Fruit fly (Drosophila melanogaster): ENCODE data around the gene Pbp45.

The Pbp45 gene

DNA sequence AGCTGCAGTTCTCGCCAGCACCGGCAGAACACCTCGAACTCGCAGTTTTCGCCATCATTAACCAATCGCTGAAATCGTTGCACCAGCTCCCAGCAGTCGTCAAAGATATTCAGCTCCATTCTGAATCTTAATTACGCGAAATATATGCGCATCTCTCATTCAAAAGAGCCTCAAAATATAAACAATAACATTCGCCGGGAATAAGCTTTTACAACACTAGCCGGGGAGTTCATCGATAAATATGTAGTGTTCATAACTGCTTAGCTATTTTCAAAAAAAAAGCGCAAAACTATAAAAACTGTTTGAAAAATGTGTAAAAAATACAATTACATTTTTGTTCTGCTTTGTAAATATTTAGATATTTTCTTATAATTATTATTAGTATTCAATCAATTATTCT is at the start of gene Pbp45:
Gene Pbp45, minus strand, starts transcription at position 222 of the 400 bp plus-strand sequence.
- no peak for TF ChIP-seq insv (optimal IDR thresholded peaks at IDR 0.05)
- no peak for TF ChIP-seq Sin3A (optimal IDR thresholded peaks at IDR 0.05)

DNA sequence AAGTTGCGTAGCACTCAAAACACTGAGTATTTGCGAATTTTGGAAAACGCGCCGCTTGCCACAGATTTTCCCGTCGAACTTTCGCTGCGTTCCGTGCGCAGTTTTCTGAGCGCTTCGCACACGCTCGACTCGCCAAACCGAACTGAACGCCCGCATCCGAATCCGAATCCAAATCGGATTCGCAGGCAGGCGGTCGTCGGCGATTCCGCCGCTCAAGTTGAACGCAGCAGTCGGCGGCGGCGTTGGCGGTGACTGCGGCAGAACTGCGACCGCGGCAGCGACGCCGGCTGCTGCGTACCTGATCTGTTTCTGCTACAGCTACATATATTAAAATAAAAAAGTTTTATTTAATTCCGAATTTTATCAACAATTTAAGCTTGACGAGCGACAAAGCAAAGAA is 36.3 kb upstream of the Pbp45 start, which contains the start of gene CG31183:
Gene CG31183, minus strand, starts transcription at position 329 of the 400 bp plus-strand sequence.
- TF ChIP-seq Myc (optimal IDR thresholded peaks at IDR 0.05): no peak
- no peak for TF ChIP-seq ttk (optimal IDR thresholded peaks at IDR 0.05)
- TF ChIP-seq insv (optimal IDR thresholded peaks at IDR 0.05): no peak
- TF ChIP-seq h (optimal IDR thresholded peaks at IDR 0.05): no peak
- no peak for TF ChIP-seq Sin3A (optimal IDR thresholded peaks at IDR 0.05)
- TF ChIP-seq psq (optimal IDR thresholded peaks at IDR 0.05): no peak

DNA sequence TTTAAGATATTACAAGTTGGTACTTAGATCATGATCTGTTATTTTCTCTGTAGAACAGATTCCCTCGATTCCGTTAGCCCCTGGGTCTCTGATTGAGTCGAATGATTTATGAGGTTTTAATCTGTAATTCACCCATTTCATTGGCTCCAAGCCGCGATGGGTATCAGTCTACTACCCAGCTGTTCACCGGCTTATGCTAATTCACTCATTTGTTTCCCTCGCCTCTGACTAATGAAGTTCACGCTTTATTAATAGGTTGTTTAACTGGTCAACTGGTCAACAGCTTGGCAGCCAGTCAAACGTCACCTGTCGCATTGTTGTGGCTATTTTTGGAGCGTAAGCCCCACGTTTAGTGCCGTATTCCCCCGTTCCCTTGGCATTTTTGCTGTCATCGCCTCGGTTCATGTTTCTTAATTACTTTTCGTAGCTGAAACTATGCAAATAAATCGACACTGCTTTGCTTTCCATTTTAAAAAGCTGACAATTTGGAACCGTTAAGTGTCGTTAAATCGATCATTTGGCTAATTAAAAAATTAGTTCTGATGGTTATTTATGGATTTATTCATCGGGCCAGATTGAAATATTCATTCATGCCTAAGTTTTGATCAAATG is 33.6 kb upstream of the Pbp45 start:
- no peak for TF ChIP-seq h (optimal IDR thresholded peaks at IDR 0.05)
- TF ChIP-seq Sin3A (optimal IDR thresholded peaks at IDR 0.05): no peak
- no peak for TF ChIP-seq psq (optimal IDR thresholded peaks at IDR 0.05)
- TF ChIP-seq insv (optimal IDR thresholded peaks at IDR 0.05): no peak
- TF ChIP-seq ttk (optimal IDR thresholded peaks at IDR 0.05): no peak
- TF ChIP-seq Myc (optimal IDR thresholded peaks at IDR 0.05): no peak

DNA sequence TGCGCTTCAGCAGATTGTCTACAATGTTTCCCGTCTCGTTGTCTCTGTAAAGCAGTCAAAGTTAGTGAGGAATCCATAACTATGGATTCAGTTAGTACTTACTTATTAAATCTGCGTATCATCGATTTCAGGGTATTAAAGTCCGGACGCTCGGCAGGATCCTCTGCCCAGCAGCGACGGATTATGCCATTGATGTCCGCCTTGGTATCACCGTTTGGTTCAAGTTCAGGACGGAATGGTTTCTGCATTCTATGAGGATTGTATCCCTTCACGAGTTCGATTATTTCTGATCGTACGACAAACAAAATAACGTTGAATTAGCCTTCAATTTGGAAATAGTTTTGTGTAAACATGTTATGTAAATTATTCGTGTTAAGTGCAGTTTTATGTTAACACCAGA is 20.6 kb upstream of the Pbp45 start, which contains the start of gene CG9632:
Gene CG9632, plus strand, starts transcription at position 301 of the 400 bp plus-strand sequence.
- TF ChIP-seq insv (optimal IDR thresholded peaks at IDR 0.05) (no peak), h (optimal IDR thresholded peaks at IDR 0.05) (no peak), ttk (optimal IDR thresholded peaks at IDR 0.05) (no peak), Myc (optimal IDR thresholded peaks at IDR 0.05) (no peak), Sin3A (optimal IDR thresholded peaks at IDR 0.05) (no peak), psq (optimal IDR thresholded peaks at IDR 0.05) (no peak)

DNA sequence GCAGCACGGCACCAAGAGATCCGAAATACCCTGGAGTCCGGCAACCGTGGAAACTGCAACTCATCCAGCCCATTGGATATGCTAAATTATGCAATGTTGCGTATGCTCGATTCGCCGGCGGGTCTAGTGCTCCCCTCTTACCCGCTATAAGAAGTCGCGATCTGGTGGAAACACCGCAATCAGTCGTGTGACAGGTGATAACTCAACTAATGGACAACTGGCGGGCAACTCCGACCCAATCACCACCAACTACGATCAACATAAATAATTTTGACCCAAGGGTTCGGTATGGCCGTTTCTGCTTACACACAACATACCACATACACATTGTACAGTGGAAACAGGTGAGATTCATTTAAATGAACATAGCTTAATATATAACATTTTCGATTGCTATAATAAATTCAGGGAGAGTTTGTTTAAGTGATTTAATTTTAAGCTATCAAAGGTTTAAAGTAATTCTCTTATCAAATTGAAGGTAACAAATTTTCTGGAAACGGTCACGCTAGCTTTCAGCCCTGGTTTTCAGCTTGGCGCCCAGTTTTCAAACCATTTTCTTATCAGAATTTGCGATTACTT is 18.0 kb upstream of the Pbp45 start, which contains the start of gene Hmt-1:
Gene Hmt-1, minus strand, starts transcription at position 282 of the 579 bp plus-strand sequence.
- no peak for TF ChIP-seq insv (optimal IDR thresholded peaks at IDR 0.05)
- no peak for TF ChIP-seq Sin3A (optimal IDR thresholded peaks at IDR 0.05)
- TF ChIP-seq Myc (optimal IDR thresholded peaks at IDR 0.05): no peak
- no peak for TF ChIP-seq ttk (optimal IDR thresholded peaks at IDR 0.05)
- no peak for TF ChIP-seq h (optimal IDR thresholded peaks at IDR 0.05)
- no peak for TF ChIP-seq psq (optimal IDR thresholded peaks at IDR 0.05)

DNA sequence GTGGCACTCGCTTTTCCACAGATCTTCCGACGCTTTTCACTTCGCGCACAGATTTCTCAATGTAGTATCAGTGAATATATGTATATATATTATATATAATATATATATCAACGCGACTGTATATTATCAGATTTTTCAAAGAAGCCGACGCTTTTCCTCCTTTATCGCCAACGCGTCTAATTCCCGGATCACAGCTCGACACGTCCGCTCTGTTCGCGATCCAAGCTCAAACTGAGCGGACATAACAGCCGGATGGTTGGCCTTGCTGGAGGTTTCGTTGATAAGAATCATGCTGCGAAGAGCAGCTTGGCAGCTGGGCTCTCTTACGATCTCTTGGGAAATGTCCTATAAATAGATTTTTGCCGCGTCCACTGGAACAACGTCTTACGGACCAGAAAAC is 14.0 kb upstream of the Pbp45 start, which contains the start of gene cv-d:
Gene cv-d, minus strand, starts transcription at position 235 of the 400 bp plus-strand sequence.
- no peak for TF ChIP-seq ttk (optimal IDR thresholded peaks at IDR 0.05)
- no peak for TF ChIP-seq psq (optimal IDR thresholded peaks at IDR 0.05)
- no peak for TF ChIP-seq Sin3A (optimal IDR thresholded peaks at IDR 0.05)
- TF ChIP-seq insv (optimal IDR thresholded peaks at IDR 0.05): no peak
- TF ChIP-seq h (optimal IDR thresholded peaks at IDR 0.05): no peak
- no peak for TF ChIP-seq Myc (optimal IDR thresholded peaks at IDR 0.05)

DNA sequence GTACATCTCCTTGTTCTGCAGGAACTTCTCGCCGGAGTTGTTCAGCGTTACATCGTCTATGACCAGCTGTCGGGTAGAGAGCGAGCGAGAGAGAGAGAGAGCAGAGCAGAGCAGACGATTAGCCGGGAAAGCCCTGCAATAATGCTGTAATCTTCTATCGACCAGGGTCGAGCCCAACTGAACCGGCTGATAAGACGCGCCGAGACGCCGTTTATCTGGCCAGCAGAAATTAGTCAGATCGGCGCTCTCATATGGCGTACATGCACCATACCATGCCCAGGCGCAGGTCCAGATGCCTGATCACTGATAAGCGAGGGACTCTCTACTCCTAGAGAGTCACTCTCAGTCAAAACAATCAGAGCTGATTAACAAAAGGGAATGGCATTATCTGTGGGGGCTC is 12.6 kb upstream of the Pbp45 start:
- TF ChIP-seq Sin3A (optimal IDR thresholded peaks at IDR 0.05): no peak
- no peak for TF ChIP-seq ttk (optimal IDR thresholded peaks at IDR 0.05)
- no peak for TF ChIP-seq Myc (optimal IDR thresholded peaks at IDR 0.05)
- TF ChIP-seq psq (optimal IDR thresholded peaks at IDR 0.05): no peak
- no peak for TF ChIP-seq h (optimal IDR thresholded peaks at IDR 0.05)
- no peak for TF ChIP-seq insv (optimal IDR thresholded peaks at IDR 0.05)

DNA sequence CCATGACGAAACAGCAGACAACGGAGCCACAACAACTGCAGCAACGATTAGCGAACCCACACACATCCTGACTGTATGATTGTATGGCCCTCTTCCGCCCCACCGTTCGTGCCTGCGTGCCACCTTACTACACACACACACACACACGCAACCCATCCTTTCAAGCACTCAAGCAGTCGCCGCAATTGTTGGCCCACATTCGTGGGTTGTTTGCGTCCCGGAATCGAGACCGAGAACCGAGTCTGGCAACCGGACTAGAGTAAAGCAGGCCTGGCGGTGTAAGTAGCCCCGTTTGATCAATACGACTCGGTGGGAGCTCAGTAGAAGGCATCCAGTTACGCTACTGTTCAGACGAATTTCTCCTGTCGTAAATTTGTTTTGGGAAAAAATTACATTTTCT is 6.9 kb upstream of the Pbp45 start, which contains the start of gene CG4546:
Gene CG4546, plus strand, starts transcription at position 301 of the 400 bp plus-strand sequence.
- no peak for TF ChIP-seq insv (optimal IDR thresholded peaks at IDR 0.05)
- TF ChIP-seq ttk (optimal IDR thresholded peaks at IDR 0.05): no peak
- TF ChIP-seq Myc (optimal IDR thresholded peaks at IDR 0.05): no peak
- TF ChIP-seq psq (optimal IDR thresholded peaks at IDR 0.05): no peak
- no peak for TF ChIP-seq h (optimal IDR thresholded peaks at IDR 0.05)
- TF ChIP-seq Sin3A (optimal IDR thresholded peaks at IDR 0.05): no peak

DNA sequence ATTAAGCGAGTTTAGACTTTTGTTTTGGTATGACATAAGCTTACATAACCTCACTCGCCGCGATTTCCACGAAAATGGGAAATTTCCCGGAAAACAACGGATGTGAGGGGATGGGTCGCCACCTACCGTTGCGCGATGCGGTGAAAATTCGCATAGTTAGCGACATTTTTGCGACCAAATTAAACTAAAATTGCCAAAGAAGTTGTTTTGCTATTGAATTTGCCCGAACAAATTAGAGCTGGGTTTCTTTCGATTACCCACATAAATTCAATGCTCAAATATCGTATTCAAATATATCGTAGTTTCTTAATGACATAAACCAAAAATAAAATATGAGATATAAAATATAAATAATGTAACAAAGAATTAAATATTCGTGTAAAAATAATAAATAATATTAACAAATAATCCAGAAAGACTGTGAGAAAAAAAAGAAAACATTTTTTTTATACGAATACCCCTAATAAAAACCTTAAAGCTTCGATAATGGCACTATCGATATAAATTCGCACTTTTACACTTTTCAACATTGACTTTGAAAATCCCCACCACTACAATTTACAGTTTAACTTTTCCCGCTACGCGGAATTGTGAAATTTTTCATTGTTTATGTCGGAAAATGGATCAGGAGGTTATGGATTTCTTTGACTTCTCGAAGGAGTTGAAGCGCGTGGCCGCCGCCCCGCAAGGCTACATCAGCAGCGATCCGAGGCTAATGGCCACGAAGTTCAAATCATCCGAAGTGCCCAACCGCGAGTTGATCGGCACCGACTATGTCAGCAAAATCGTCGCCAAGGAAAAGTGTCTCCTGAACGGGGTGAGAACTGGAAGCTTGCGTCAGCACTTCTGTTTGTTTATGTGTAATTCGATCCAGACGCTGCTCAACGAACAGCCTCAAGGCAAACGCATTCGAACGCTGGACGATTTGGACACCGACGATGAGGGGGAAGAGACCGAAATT is 2.2 kb downstream of the Pbp45 start, which contains the start of the genes ND-23 and spn-E:
Gene ND-23, minus strand, starts transcription at position 254 of the 961 bp plus-strand sequence.
Gene spn-E, plus strand, starts transcription at position 556 of the 961 bp plus-strand sequence.
- no peak for TF ChIP-seq Myc (optimal IDR thresholded peaks at IDR 0.05)
- TF ChIP-seq ttk (optimal IDR thresholded peaks at IDR 0.05): no peak
- TF ChIP-seq Sin3A (optimal IDR thresholded peaks at IDR 0.05): no peak
- no peak for TF ChIP-seq insv (optimal IDR thresholded peaks at IDR 0.05)
- no peak for TF ChIP-seq h (optimal IDR thresholded peaks at IDR 0.05)
- TF ChIP-seq psq (optimal IDR thresholded peaks at IDR 0.05): no peak

DNA sequence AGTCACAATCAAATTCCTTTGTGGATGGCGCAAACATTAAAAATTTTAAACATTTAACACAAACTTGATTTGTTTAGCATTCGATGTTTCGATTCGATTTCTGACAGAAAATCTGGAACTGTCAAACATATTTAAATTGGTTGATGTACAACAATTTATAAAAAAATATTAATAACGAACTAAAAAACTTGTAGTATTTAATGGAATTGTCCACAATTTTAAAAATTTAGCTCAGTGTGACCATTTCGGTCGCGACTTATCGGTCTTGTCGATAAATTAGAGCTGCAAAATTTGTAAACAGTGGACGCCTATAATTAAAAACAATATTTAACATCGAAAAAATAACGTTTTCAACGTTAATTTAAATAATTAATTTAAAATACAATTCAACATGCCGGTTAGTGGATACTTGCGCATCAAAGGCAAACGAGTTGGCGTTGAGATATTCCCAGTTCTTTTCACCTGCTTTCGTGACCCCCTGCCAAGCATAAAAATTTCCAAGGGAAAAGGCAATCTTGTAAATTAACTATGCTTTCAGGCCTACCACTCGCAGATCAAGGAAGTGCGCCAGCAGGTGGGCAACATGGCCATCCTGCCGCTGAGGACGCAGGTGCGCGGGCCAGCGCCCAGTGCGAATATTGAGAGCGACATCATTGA is 4.8 kb downstream of the Pbp45 start, which contains the start of the genes CG43317 and Arpc3A:
Gene CG43317, minus strand, starts transcription at position 51 of the 657 bp plus-strand sequence.
Gene Arpc3A, plus strand, starts transcription at position 274 of the 657 bp plus-strand sequence.
- no peak for TF ChIP-seq psq (optimal IDR thresholded peaks at IDR 0.05)
- TF ChIP-seq Sin3A (optimal IDR thresholded peaks at IDR 0.05): no peak
- no peak for TF ChIP-seq Myc (optimal IDR thresholded peaks at IDR 0.05)
- TF ChIP-seq ttk (optimal IDR thresholded peaks at IDR 0.05): no peak
- TF ChIP-seq insv (optimal IDR thresholded peaks at IDR 0.05): no peak
- TF ChIP-seq h (optimal IDR thresholded peaks at IDR 0.05): no peak

DNA sequence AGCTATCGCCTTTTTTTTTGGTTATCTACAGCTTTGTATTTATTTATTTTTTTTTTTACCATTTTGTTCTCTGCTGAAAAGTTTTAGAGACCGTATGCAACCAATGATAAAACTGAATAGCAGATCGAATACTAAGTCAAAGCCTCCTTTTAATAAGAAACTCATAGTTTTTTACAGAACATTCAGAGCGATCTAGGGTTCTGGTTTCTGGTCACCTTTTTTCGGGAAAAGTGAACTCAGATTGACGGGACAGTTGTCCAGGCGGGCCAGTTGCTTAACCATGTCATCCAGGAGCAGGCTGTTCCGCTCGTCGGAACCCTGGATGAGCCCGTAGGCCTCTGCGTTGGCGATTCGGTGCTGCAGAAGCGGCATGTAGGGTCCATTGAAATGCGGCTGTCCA is 6.0 kb downstream of the Pbp45 start, which contains the start of gene CG43318:
Gene CG43318, minus strand, starts transcription at position 101 of the 400 bp plus-strand sequence.
- no peak for TF ChIP-seq h (optimal IDR thresholded peaks at IDR 0.05)
- no peak for TF ChIP-seq Sin3A (optimal IDR thresholded peaks at IDR 0.05)
- TF ChIP-seq Myc (optimal IDR thresholded peaks at IDR 0.05): no peak
- TF ChIP-seq psq (optimal IDR thresholded peaks at IDR 0.05): no peak
